Worm (Caenorhabditis elegans) whole organism, mixed stage, embryonic: ENCODE results near the gene agt-1.

ENCODE experiments used
- bed-3 ChIP-seq: fragments of 200-800 bp; sonication (Bioruptor generic); optimal IDR thresholded peaks from 3 replicates; lab custom pipeline; 2018; ENCODE audit warnings: mild to moderate bottlenecking, missing genetic modification characterization, moderate library complexity, missing compliant biosample characterization
- blmp-1 ChIP-seq: fragments of 150-350 bp; optimal IDR thresholded peaks from 2 replicates; lab custom pipeline; 2014; ENCODE audit warnings: missing biosample characterization, missing genetic modification characterization
- ceh-39 ChIP-seq: fragments of 150-350 bp; optimal IDR thresholded peaks from 2 replicates; lab custom pipeline; 2014; ENCODE audit warnings: missing biosample characterization, missing genetic modification characterization
- ceh-43 ChIP-seq: fragments of 200-800 bp; sonication (Bioruptor generic); optimal IDR thresholded peaks from 2 replicates; lab custom pipeline; 2018; ENCODE audit warnings: mild to moderate bottlenecking, missing genetic modification characterization, moderate library complexity, missing compliant biosample characterization
- ceh-83 ChIP-seq: fragments of 200-800 bp; sonication (Bioruptor generic); optimal IDR thresholded peaks from 2 replicates; lab custom pipeline; 2018; ENCODE audit warnings: mild to moderate bottlenecking, missing genetic modification characterization, missing compliant biosample characterization
- ces-1 ChIP-seq: fragments of 150-350 bp; optimal IDR thresholded peaks from 2 replicates; lab custom pipeline; 2014; ENCODE audit warnings: missing biosample characterization, missing genetic modification reagents, missing genetic modification characterization
- cnd-1 ChIP-seq: fragments of 200-800 bp; sonication (Bioruptor generic); optimal IDR thresholded peaks from 2 replicates; lab custom pipeline; 2018; ENCODE audit warnings: mild to moderate bottlenecking, missing genetic modification characterization, missing compliant biosample characterization
- drap-1 ChIP-seq: fragments of 200-800 bp; sonication (Bioruptor generic); optimal IDR thresholded peaks from 3 replicates; lab custom pipeline; 2018; ENCODE audit warnings: mild to moderate bottlenecking, missing genetic modification characterization, missing compliant biosample characterization
- elt-1 ChIP-seq: sonication (generic microtip); optimal IDR thresholded peaks from 2 replicates; lab custom pipeline; 2017; ENCODE audit warnings: missing genetic modification characterization, mild to moderate bottlenecking, missing compliant biosample characterization, antibody characterized with exemption, moderate library complexity, borderline replicate concordance; ENCODE audit not compliant: insufficient read depth
- elt-3 ChIP-seq: fragments of 150-350 bp; optimal IDR thresholded peaks from 2 replicates; lab custom pipeline; 2014; ENCODE audit warnings: missing biosample characterization, missing genetic modification characterization
- flh-1 ChIP-seq: fragments of 200-800 bp; sonication (Bioruptor generic); optimal IDR thresholded peaks from 2 replicates; lab custom pipeline; 2018; ENCODE audit warnings: mild to moderate bottlenecking, missing genetic modification characterization, moderate library complexity, missing compliant biosample characterization
- hlh-1 ChIP-seq: fragments of 150-350 bp; optimal IDR thresholded peaks from 2 replicates; lab custom pipeline; 2014; ENCODE audit warnings: missing biosample characterization, missing genetic modification reagents, missing genetic modification characterization
- lin-32 ChIP-seq: fragments of 200-800 bp; sonication (Bioruptor generic); optimal IDR thresholded peaks from 2 replicates; lab custom pipeline; 2018; ENCODE audit warnings: mild to moderate bottlenecking, missing genetic modification characterization, missing compliant biosample characterization
- lsy-2 ChIP-seq: fragments of 150-350 bp; optimal IDR thresholded peaks from 2 replicates; lab custom pipeline; 2014; ENCODE audit warnings: missing biosample characterization, missing genetic modification characterization
- mab-5 ChIP-seq: fragments of 150-350 bp; optimal IDR thresholded peaks from 2 replicates; lab custom pipeline; 2014; ENCODE audit warnings: missing biosample characterization, missing genetic modification characterization
- mep-1 ChIP-seq: fragments of 150-350 bp; optimal IDR thresholded peaks from 2 replicates; lab custom pipeline; 2017; ENCODE audit warnings: missing biosample characterization, missing genetic modification reagents, missing genetic modification characterization, inconsistent platforms
- mls-2 ChIP-seq: sonication (generic microtip); optimal IDR thresholded peaks from 2 replicates; lab custom pipeline; 2016; ENCODE audit warnings: mild to moderate bottlenecking, missing genetic modification characterization, moderate library complexity, missing compliant biosample characterization
- nhr-12 ChIP-seq: fragments of 150-350 bp; optimal IDR thresholded peaks from 2 replicates; lab custom pipeline; 2014; ENCODE audit warnings: missing biosample characterization, missing genetic modification characterization
- nhr-2 ChIP-seq: fragments of 150-350 bp; optimal IDR thresholded peaks from 2 replicates; lab custom pipeline; 2014; ENCODE audit warnings: missing biosample characterization, missing genetic modification characterization
- nhr-237 ChIP-seq: fragments of 150-350 bp; optimal IDR thresholded peaks from 2 replicates; lab custom pipeline; 2014; ENCODE audit warnings: missing biosample characterization, missing genetic modification characterization
- nhr-28 ChIP-seq: fragments of 150-350 bp; optimal IDR thresholded peaks from 2 replicates; lab custom pipeline; 2014; ENCODE audit warnings: missing biosample characterization, missing genetic modification characterization
- nhr-76 ChIP-seq: sonication (generic microtip); optimal IDR thresholded peaks from 2 replicates; lab custom pipeline; 2017; ENCODE audit warnings: missing biosample characterization, missing genetic modification characterization
- pha-4 ChIP-seq: fragments of 150-350 bp; optimal IDR thresholded peaks from 2 replicates; lab custom pipeline; 2018; ENCODE audit warnings: missing biosample characterization, missing genetic modification reagents, missing genetic modification characterization
- sem-2 ChIP-seq: fragments of 200-800 bp; sonication (Bioruptor generic); optimal IDR thresholded peaks from 2 replicates; lab custom pipeline; 2018; ENCODE audit warnings: mild to moderate bottlenecking, missing genetic modification characterization, missing compliant biosample characterization
- snpc-4 ChIP-seq: fragments of 150-350 bp; optimal IDR thresholded peaks from 2 replicates; lab custom pipeline; 2014; ENCODE audit warnings: missing biosample characterization, missing genetic modification characterization
- sptf-1 ChIP-seq: sonication (generic microtip); optimal IDR thresholded peaks from 2 replicates; lab custom pipeline; 2017; ENCODE audit warnings: mild to moderate bottlenecking, missing genetic modification characterization, moderate library complexity, missing compliant biosample characterization
- tbx-8 ChIP-seq: fragments of 200-800 bp; sonication (Bioruptor generic); optimal IDR thresholded peaks from 2 replicates; lab custom pipeline; 2018; ENCODE audit warnings: mild to moderate bottlenecking, missing genetic modification characterization, moderate library complexity, missing compliant biosample characterization
- unc-120 ChIP-seq: sonication (generic microtip); optimal IDR thresholded peaks from 2 replicates; lab custom pipeline; 2017; ENCODE audit warnings: missing genetic modification characterization, missing compliant biosample characterization; ENCODE audit not compliant: poor library complexity, severe bottlenecking
- unc-39 ChIP-seq: fragments of 150-350 bp; optimal IDR thresholded peaks from 2 replicates; lab custom pipeline; 2014; ENCODE audit warnings: missing biosample characterization, missing genetic modification characterization
- unc-62 ChIP-seq: fragments of 150-350 bp; optimal IDR thresholded peaks from 2 replicates; lab custom pipeline; 2014; ENCODE audit warnings: missing biosample characterization, missing genetic modification reagents, missing genetic modification characterization
- zip-8 ChIP-seq: fragments of 150-350 bp; optimal IDR thresholded peaks from 2 replicates; lab custom pipeline; 2014; ENCODE audit warnings: missing biosample characterization, missing genetic modification characterization
- ztf-11 ChIP-seq: fragments of 150-350 bp; optimal IDR thresholded peaks from 2 replicates; lab custom pipeline; 2014; ENCODE audit warnings: missing biosample characterization, missing genetic modification characterization

The agt-1 gene

DNA sequence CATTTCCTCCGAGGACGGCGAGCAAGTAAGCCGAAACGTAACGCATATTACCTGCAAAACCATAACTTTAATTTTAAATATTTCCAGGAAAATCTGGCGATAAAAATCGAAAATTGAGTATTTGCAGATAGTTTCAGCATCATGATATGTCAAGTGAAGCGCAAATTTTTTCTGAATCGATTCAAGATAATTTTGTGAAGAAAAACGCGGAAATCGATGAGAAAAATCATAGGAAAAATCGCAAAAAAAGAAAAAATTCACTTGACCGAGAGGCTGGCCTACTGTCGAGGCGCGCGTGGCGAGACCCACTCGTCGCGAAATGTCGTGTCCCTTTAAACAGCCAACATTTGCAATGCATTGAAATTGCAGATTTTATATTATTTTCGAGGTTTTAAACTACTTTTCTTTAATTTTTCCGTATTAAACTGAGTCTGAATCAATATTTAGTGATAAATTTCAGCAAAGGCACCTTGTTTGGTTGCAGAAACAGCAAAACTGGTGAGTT is 1.1 kb upstream of the agt-1 start, which contains the start of the genes rla-2, popl-7 and Y62E10A.24:
rla-2 (minus strand) TSS at position 51 of the 505 bp plus-strand sequence.
popl-7 (plus strand) TSS at position 455 of the 505 bp plus-strand sequence.
Y62E10A.24 (plus strand) TSS at position 476 of the 505 bp plus-strand sequence.
- no peak for TF ChIP-seq ztf-11 (tag; lab: Kevin White, UChicago)
- peak; percentile 87 for TF ChIP-seq lsy-2 (tag; lab: Kevin White, UChicago)

DNA sequence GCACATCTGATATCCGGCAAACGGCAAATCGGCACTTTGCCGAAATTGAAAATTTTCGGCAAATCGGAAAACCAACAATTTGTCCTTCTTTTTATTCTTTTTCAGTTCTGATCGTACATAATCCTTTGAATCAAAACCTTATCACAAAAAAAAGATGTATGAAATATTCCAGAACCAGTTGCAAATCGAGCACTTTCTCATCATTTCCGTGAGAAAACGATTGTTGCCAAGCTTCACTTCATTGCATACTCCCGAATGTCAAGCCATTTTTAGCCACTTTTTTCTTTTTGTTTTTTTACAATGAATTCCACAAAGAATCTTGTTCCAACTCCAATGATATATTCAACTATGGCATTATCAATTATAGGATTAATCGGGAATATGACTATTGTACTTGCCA is 4.3 kb downstream of the agt-1 start, which contains the start of gene srsx-25:
srsx-25 (plus strand) TSS at position 301 of the 400 bp plus-strand sequence.
- TF ChIP-seq nhr-2 = no peak
- TF ChIP-seq mep-1 = no peak
- no peak for TF ChIP-seq unc-39 (tag; lab: Kevin White, UChicago)
- no peak for TF ChIP-seq sptf-1 (tag; lab: Kevin White, UChicago)
- no peak for TF ChIP-seq sem-2 (GFP tag; lab: Kevin White, UChicago)
- TF ChIP-seq nhr-28 (tag; lab: Kevin White, UChicago) = no peak
- no peak for TF ChIP-seq pha-4 (tag; lab: Kevin White, UChicago)
- no peak for TF ChIP-seq ceh-43
- no peak for TF ChIP-seq snpc-4 (tag; lab: Kevin White, UChicago)
- TF ChIP-seq elt-3 (tag; lab: Kevin White, UChicago) = no peak
- no peak for TF ChIP-seq lin-32 (GFP tag; lab: Kevin White, UChicago)
- TF ChIP-seq ceh-39 (tag; lab: Kevin White, UChicago) = no peak
- no peak for TF ChIP-seq drap-1 (GFP tag; lab: Kevin White, UChicago)
- TF ChIP-seq ceh-83 = no peak
- no peak for TF ChIP-seq mls-2 (tag; lab: Kevin White, UChicago)
- no peak for TF ChIP-seq ztf-11 (tag; lab: Kevin White, UChicago)
- no peak for TF ChIP-seq nhr-76 (tag; lab: Kevin White, UChicago)
- no peak for TF ChIP-seq bed-3 (GFP tag; lab: Kevin White, UChicago)
- TF ChIP-seq cnd-1 (tag; lab: Kevin White, UChicago) = no peak
- TF ChIP-seq nhr-237 (tag; lab: Kevin White, UChicago) = no peak

DNA sequence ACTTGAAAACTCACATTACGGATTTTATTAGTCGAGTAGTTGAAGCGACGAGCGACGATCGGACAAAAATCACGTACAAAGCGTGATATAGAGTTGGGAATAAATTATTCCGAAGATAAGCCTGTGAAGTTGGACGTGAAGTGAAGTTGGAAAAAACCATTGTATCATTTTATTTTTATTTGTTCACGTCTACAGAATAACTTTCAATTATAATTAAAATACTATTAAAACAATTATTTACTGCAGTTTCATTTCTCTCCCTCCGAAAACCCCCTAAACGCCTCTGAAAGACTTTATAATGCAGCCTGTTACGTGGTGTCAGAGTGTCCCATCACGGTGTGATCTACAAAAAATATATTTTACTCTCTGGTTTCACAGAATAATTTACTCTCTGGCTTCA is 9.1 kb downstream of the agt-1 start, which contains the start of gene Y62E10A.3:
Y62E10A.3 (minus strand) TSS at position 101 of the 400 bp plus-strand sequence.
- no peak for TF ChIP-seq lin-32 (GFP tag; lab: Kevin White, UChicago)
- TF ChIP-seq elt-3 (tag; lab: Kevin White, UChicago) = no peak
- TF ChIP-seq snpc-4 (tag; lab: Kevin White, UChicago) = no peak
- no peak for TF ChIP-seq ceh-83
- TF ChIP-seq lsy-2 (tag; lab: Kevin White, UChicago) = no peak
- no peak for TF ChIP-seq nhr-237 (tag; lab: Kevin White, UChicago)
- TF ChIP-seq zip-8 (tag; lab: Kevin White, UChicago) = no peak
- TF ChIP-seq nhr-12 (tag; lab: Kevin White, UChicago) = no peak
- TF ChIP-seq tbx-8 = no peak
- no peak for TF ChIP-seq bed-3 (GFP tag; lab: Kevin White, UChicago)
- no peak for TF ChIP-seq unc-62 (GFP tag; lab: Kevin White, UChicago)
- TF ChIP-seq hlh-1 = no peak
- TF ChIP-seq blmp-1 (tag; lab: Kevin White, UChicago) = no peak
- TF ChIP-seq ztf-11 (tag; lab: Kevin White, UChicago) = no peak
- no peak for TF ChIP-seq ces-1 (GFP tag; lab: Kevin White, UChicago)
- TF ChIP-seq mab-5 (tag; lab: Kevin White, UChicago) = no peak
- TF ChIP-seq unc-120 (tag; lab: Kevin White, UChicago) = no peak
- no peak for TF ChIP-seq drap-1 (GFP tag; lab: Kevin White, UChicago)
- TF ChIP-seq nhr-2 = no peak
- no peak for TF ChIP-seq sem-2 (GFP tag; lab: Kevin White, UChicago)
- TF ChIP-seq, all 35 proteins: peak for 0

DNA sequence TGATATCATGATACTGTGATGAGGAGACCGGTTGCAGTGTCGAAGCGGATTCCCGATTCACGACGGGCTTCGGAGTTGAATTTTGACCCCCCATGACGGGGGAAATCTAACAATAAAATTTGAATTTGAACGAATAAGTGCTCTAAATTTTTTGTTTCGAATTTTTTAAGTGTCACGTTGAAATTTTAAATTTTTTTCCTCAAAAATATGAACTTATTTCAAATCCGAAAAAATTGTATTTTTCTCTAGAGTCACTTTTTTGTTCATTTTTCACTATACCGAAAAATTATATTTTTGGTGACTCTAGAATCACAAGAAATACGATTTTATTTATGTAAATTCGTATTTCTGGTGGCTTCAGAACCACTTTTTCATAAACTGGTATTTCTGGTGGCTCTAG is 10.7 kb downstream of the agt-1 start, which contains the start of gene W02A2.8:
W02A2.8 (minus strand) TSS at position 101 of the 400 bp plus-strand sequence.
- no peak for TF ChIP-seq flh-1 (GFP tag; lab: Kevin White, UChicago)
- no peak for TF ChIP-seq bed-3 (GFP tag; lab: Kevin White, UChicago)
- no peak for TF ChIP-seq cnd-1 (tag; lab: Kevin White, UChicago)
- TF ChIP-seq snpc-4 (tag; lab: Kevin White, UChicago) = no peak
- no peak for TF ChIP-seq elt-1 (tag; lab: Kevin White, UChicago)
- TF ChIP-seq tbx-8 = no peak
- no peak for TF ChIP-seq unc-39 (tag; lab: Kevin White, UChicago)
- TF ChIP-seq nhr-28 (tag; lab: Kevin White, UChicago) = no peak
- TF ChIP-seq nhr-237 (tag; lab: Kevin White, UChicago) = no peak
- TF ChIP-seq blmp-1 (tag; lab: Kevin White, UChicago) = no peak
- TF ChIP-seq elt-3 (tag; lab: Kevin White, UChicago) = no peak
- no peak for TF ChIP-seq nhr-76 (tag; lab: Kevin White, UChicago)
- no peak for TF ChIP-seq unc-120 (tag; lab: Kevin White, UChicago)
- no peak for TF ChIP-seq nhr-2
- TF ChIP-seq ztf-11 (tag; lab: Kevin White, UChicago) = no peak
- TF ChIP-seq lsy-2 (tag; lab: Kevin White, UChicago) = no peak
- no peak for TF ChIP-seq mep-1
- no peak for TF ChIP-seq pha-4 (tag; lab: Kevin White, UChicago)
- TF ChIP-seq, all 35 proteins: peak for 0
